Worm (Caenorhabditis elegans): ENCODE data around the gene ZK829.9.

Gene ZK829.9

DNA sequence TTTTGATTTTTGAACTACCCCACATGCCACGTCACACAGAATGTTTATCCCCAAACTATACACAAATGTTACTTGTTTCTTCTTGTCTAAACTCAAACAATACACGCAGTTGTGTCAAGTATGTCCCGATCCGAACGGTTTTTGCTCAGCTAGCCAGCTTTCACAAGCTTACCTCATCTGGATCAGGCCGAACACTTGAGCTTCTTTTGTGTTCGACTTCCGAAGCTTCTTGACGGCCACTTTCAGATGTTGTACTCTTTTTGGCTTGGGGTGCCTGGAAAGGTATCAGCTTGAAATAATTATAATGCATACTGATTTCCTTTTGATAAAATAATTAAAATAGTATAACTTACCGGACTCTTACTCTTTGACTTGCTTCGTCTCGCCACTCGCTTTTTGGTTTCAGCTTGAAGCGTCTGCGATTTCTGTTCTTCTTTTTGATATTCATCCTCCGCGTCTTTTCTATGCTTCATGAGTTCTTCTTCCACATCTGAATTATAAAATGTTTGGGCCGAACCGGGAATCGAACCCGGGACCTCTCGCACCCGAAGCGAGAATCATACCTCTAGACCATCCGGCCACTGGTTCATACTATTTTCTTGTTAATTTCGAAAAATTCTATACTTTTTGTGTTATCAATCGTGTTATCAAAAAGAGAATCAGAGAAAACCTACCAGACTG, 34.9 kb downstream of the ZK829.9 start (continued):
- peak; percentile 39 for TF ChIP-seq snpc-3.4 (tag; optimal IDR thresholded peaks at IDR 0.05)
- TF ChIP-seq Y95B8A.8 (GFP tag; IDR thresholded peaks at IDR 0.05) = no peak
- TF ChIP-seq xnd-1 (tag; optimal IDR thresholded peaks at IDR 0.05) = no peak
- no peak for TF ChIP-seq F39B2.1 (GFP tag; IDR thresholded peaks at IDR 0.05)
- TF ChIP-seq hmg-1.2 (GFP tag; IDR thresholded peaks at IDR 0.05) = peak; percentile 39; the same call in 1 of the 2 replicates
- no peak for TF ChIP-seq ceh-91 (GFP tag; IDR thresholded peaks at IDR 0.05)
- TF ChIP-seq hlh-26 (GFP tag; conservative IDR thresholded peaks at IDR 0.05) = no peak
- TF ChIP-seq snpc-1.1 (tag; optimal IDR thresholded peaks at IDR 0.05; ENCODE audit: insufficient read depth) = no peak
- no peak for TF ChIP-seq cebp-1 (GFP tag; IDR thresholded peaks at IDR 0.05)
- peak; percentile 35 for TF ChIP-seq cebp-1 (tag; optimal IDR thresholded peaks at IDR 0.05)
- TF ChIP-seq bed-2 (GFP tag; IDR thresholded peaks at IDR 0.05) = no peak
- TF ChIP-seq mel-28 (tag; optimal IDR thresholded peaks at IDR 0.05; ENCODE audit: borderline replicate concordance) = no peak
- TF ChIP-seq hlh-12 (tag; optimal IDR thresholded peaks at IDR 0.05) = peak; percentile 36
- TF ChIP-seq aptf-2 (GFP tag; conservative IDR thresholded peaks at IDR 0.05) = no peak
- TF ChIP-seq die-1 (tag; optimal IDR thresholded peaks at IDR 0.05) = peak; percentile 62
- TF ChIP-seq nhr-80 (tag; optimal IDR thresholded peaks at IDR 0.05) = peak; percentile 32
- no peak for TF ChIP-seq ceh-58 (GFP tag; IDR thresholded peaks at IDR 0.05)
- TF ChIP-seq attf-6 (GFP tag; IDR thresholded peaks at IDR 0.05) = no peak
- no peak for TF ChIP-seq F57C9.4 (tag; optimal IDR thresholded peaks at IDR 0.05)
- TF ChIP-seq Y56A3A.18 (GFP tag; IDR thresholded peaks at IDR 0.05) = no peak
- 0 out of 2 replicates have a peak, but pooled peaks have one; percentile 37 for TF ChIP-seq egl-18 (GFP tag; IDR thresholded peaks at IDR 0.05)
- no peak for TF ChIP-seq tlf-1 (GFP tag; optimal IDR thresholded peaks at IDR 0.05)
- no peak for TF ChIP-seq ztf-3 (GFP tag; optimal IDR thresholded peaks at IDR 0.05)
- no peak for TF ChIP-seq ets-4 (GFP tag; optimal IDR thresholded peaks at IDR 0.05)
- peak; percentile 48; the same call in 1 of the 2 replicates for TF ChIP-seq dox-1 (GFP tag; IDR thresholded peaks at IDR 0.05)
- TF ChIP-seq let-607 (tag; optimal IDR thresholded peaks at IDR 0.05) = peak in 1 of 2 experiments; percentile 49
- peak; percentile 57 to 80 for TF ChIP-seq rec-8 (tag; optimal IDR thresholded peaks at IDR 0.05)
- TF ChIP-seq madf-8 (GFP tag; conservative IDR thresholded peaks at IDR 0.05) = no peak
- no peak for TF ChIP-seq sdz-38 (tag; optimal IDR thresholded peaks at IDR 0.05)
- TF ChIP-seq pbrm-1 (GFP tag; IDR thresholded peaks at IDR 0.05) = 0 out of 2 replicates have a peak, but pooled peaks have one; percentile 18
- TF ChIP-seq F33H1.4 (GFP tag; IDR thresholded peaks at IDR 0.05) = no peak
- no peak for TF ChIP-seq ceh-100 (GFP tag; IDR thresholded peaks at IDR 0.05)
- no peak for TF ChIP-seq dpff-1 (tag; optimal IDR thresholded peaks at IDR 0.05)
- TF ChIP-seq ZK185.1 (tag; optimal IDR thresholded peaks at IDR 0.05; ENCODE audit: poor library complexity, severe bottlenecking) = no peak
- no peak for TF ChIP-seq nhr-179 (tag; optimal IDR thresholded peaks at IDR 0.05)
- no peak for TF ChIP-seq unc-62 (GFP tag; optimal IDR thresholded peaks at IDR 0.05)
- TF ChIP-seq lin-54 (GFP tag; optimal IDR thresholded peaks at IDR 0.05) = peak; percentile 57
- no peak for TF ChIP-seq F37B4.10 (GFP tag; IDR thresholded peaks at IDR 0.05)
- TF ChIP-seq pha-4 (tag; optimal IDR thresholded peaks at IDR 0.05) = no peak
- no peak for TF ChIP-seq F10E7.11 (tag; optimal IDR thresholded peaks at IDR 0.05)
- no peak for TF ChIP-seq F49E8.2 (tag; optimal IDR thresholded peaks at IDR 0.05; ENCODE audit: insufficient read depth)
- no peak for TF ChIP-seq mxl-1 (tag; optimal IDR thresholded peaks at IDR 0.05)
- TF ChIP-seq lsl-1 (GFP tag; optimal IDR thresholded peaks at IDR 0.05) = peak; percentile 40
- no peak for TF ChIP-seq K12H6.12 (tag; optimal IDR thresholded peaks at IDR 0.05)
- TF ChIP-seq sptf-2 (GFP tag; optimal IDR thresholded peaks at IDR 0.05) = no peak
- TF ChIP-seq him-1 (tag; optimal IDR thresholded peaks at IDR 0.05) = peak; percentile 69
- TF ChIP-seq C17E4.6 (GFP tag; IDR thresholded peaks at IDR 0.05) = no peak
